Worm (Caenorhabditis elegans): ENCODE data around the gene crn-7.

- TF ChIP-seq odd-2 (tag; optimal IDR thresholded peaks at IDR 0.05) (no peak), pros-1 (tag; optimal IDR thresholded peaks at IDR 0.05) (no peak), pha-2 (tag; optimal IDR thresholded peaks at IDR 0.05) (no peak), pqm-1 (tag; optimal IDR thresholded peaks at IDR 0.05) (no peak), sox-4 (tag; optimal IDR thresholded peaks at IDR 0.05) (no peak), ets-4 (tag; optimal IDR thresholded peaks at IDR 0.05) (no peak), mec-3 (tag; optimal IDR thresholded peaks at IDR 0.05; ENCODE audit: borderline replicate concordance) (no peak), sdc-2 (tag; optimal IDR thresholded peaks at IDR 0.05) (no peak), unc-55 (GFP tag; optimal IDR thresholded peaks at IDR 0.05) (no peak)
Observed at ce11 chrIII:8245591-8245990, 22.7 kb upstream of the crn-7 start, which contains the start of gene C02F5.3.

Data from whole organism, late embryonic.